Fruit fly (Drosophila melanogaster) whole organism, embryonic: Measurements from ENCODE around the gene drn.

Source experiments
- Asciz ChIP-seq: fragments of 200-800 bp; sonication (Bioruptor generic); optimal IDR thresholded peaks from 2 replicates; lab custom pipeline; 2017; ENCODE audit warnings: missing biosample characterization, mild to moderate bottlenecking, missing genetic modification characterization, missing genetic modification reagents
- B-H1 ChIP-seq: fragments of 200-800 bp; sonication (Bioruptor generic); IDR thresholded peaks from 3 replicates; pipeline ENCODE4 v1.3.6; 2022; ENCODE audit warnings: missing biosample characterization, missing genetic modification characterization
- CG10431 ChIP-seq: fragments of 200-800 bp; sonication (Bioruptor generic); optimal IDR thresholded peaks from 3 replicates; lab custom pipeline; 2018; ENCODE audit warnings: missing biosample characterization, mild to moderate bottlenecking, missing genetic modification characterization
- CG11398 ChIP-seq: fragments of 200-800 bp; sonication (Bioruptor generic); optimal IDR thresholded peaks from 2 replicates; lab custom pipeline; 2016; ENCODE audit warnings: missing biosample characterization, missing genetic modification characterization
- CG12236 ChIP-seq: fragments of 200-800 bp; sonication (Bioruptor generic); optimal IDR thresholded peaks from 2 replicates; lab custom pipeline; 2016; ENCODE audit warnings: missing biosample characterization, missing genetic modification characterization
- CG12299 ChIP-seq: fragments of 200-800 bp; sonication (Bioruptor generic); optimal IDR thresholded peaks from 2 replicates; lab custom pipeline; 2018; ENCODE audit warnings: missing biosample characterization, mild to moderate bottlenecking, missing genetic modification characterization
- CG1233 ChIP-seq: fragments of 200-800 bp; sonication (Bioruptor generic); optimal IDR thresholded peaks from 4 replicates; lab custom pipeline; 2018; ENCODE audit warnings: missing biosample characterization, mild to moderate bottlenecking, missing genetic modification characterization
- CG12769 ChIP-seq: fragments of 200-800 bp; sonication (Bioruptor generic); optimal IDR thresholded peaks from 2 replicates; lab custom pipeline; 2019; ENCODE audit warnings: missing biosample characterization, mild to moderate bottlenecking, missing genetic modification characterization, moderate library complexity
- CG15269 ChIP-seq: fragments of 200-800 bp; sonication (Bioruptor generic); optimal IDR thresholded peaks from 2 replicates; lab custom pipeline; 2018; ENCODE audit warnings: missing biosample characterization, mild to moderate bottlenecking, missing genetic modification characterization, moderate library complexity
- CG1602 ChIP-seq: fragments of 200-800 bp; sonication (Bioruptor generic); optimal IDR thresholded peaks from 3 replicates; lab custom pipeline; 2016; ENCODE audit warnings: missing biosample characterization, missing genetic modification characterization
- CG17802 ChIP-seq: fragments of 200-800 bp; sonication (Bioruptor generic); optimal IDR thresholded peaks from 2 replicates; lab custom pipeline; 2018; ENCODE audit warnings: missing biosample characterization, mild to moderate bottlenecking, missing genetic modification characterization, moderate library complexity
- CG17829 ChIP-seq: fragments of 200-800 bp; optimal IDR thresholded peaks from 2 replicates; lab custom pipeline; 2019; ENCODE audit warnings: missing biosample characterization, mild to moderate bottlenecking, missing genetic modification characterization, moderate library complexity
- CG18262 ChIP-seq: fragments of 200-800 bp; optimal IDR thresholded peaks from 3 replicates; lab custom pipeline; 2019; ENCODE audit warnings: missing biosample characterization, mild to moderate bottlenecking, missing genetic modification characterization, moderate library complexity
- CG18476 ChIP-seq: fragments of 200-800 bp; sonication (Bioruptor generic); optimal IDR thresholded peaks from 2 replicates; lab custom pipeline; 2016; ENCODE audit warnings: missing biosample characterization, mild to moderate bottlenecking, missing genetic modification characterization
- CG2129 ChIP-seq: fragments of 200-800 bp; sonication (Bioruptor generic); IDR thresholded peaks from 2 replicates; pipeline ENCODE4 v1.3.6; 2022; ENCODE audit warnings: missing biosample characterization, missing genetic modification characterization; ENCODE audit not compliant: partially characterized antibody
- CG2678 ChIP-seq: fragments of 200-800 bp; sonication (Bioruptor generic); optimal IDR thresholded peaks from 3 replicates; lab custom pipeline; 2019; ENCODE audit warnings: missing biosample characterization, mild to moderate bottlenecking, missing genetic modification characterization, moderate library complexity
- CG30403 ChIP-seq: fragments of 200-800 bp; sonication (Bioruptor generic); optimal IDR thresholded peaks from 3 replicates; lab custom pipeline; 2016; ENCODE audit warnings: missing biosample characterization, missing genetic modification characterization
- CG30431 ChIP-seq: fragments of 200-800 bp; sonication (Bioruptor generic); optimal IDR thresholded peaks from 2 replicates; lab custom pipeline; 2017; ENCODE audit warnings: missing biosample characterization, missing genetic modification characterization
- CG33557 ChIP-seq: fragments of 200-800 bp; sonication (Bioruptor generic); optimal IDR thresholded peaks from 2 replicates; lab custom pipeline; 2019; ENCODE audit warnings: missing biosample characterization, mild to moderate bottlenecking, missing genetic modification characterization, moderate library complexity
- CG4282 ChIP-seq: fragments of 200-800 bp; sonication (Bioruptor generic); optimal IDR thresholded peaks from 2 replicates; lab custom pipeline; 2016; ENCODE audit warnings: missing biosample characterization, missing genetic modification characterization
- CG4404 ChIP-seq: fragments of 200-800 bp; sonication (Bioruptor generic); IDR thresholded peaks from 2 replicates; pipeline ENCODE4 v1.3.6; 2022; ENCODE audit warnings: missing biosample characterization, missing genetic modification characterization
- CG4617 ChIP-seq: fragments of 200-800 bp; sonication (Bioruptor generic); optimal IDR thresholded peaks from 3 replicates; lab custom pipeline; 2016; ENCODE audit warnings: missing biosample characterization, missing genetic modification characterization, borderline replicate concordance
- CG5953 ChIP-seq: fragments of 200-800 bp; sonication (Bioruptor generic); IDR thresholded peaks from 2 replicates; pipeline ENCODE4 v1.3.6; 2022; ENCODE audit warnings: missing biosample characterization, missing genetic modification characterization
- CG9817 ChIP-seq: fragments of 200-800 bp; sonication (Bioruptor generic); optimal IDR thresholded peaks from 2 replicates; lab custom pipeline; 2018; ENCODE audit warnings: missing biosample characterization, mild to moderate bottlenecking, missing genetic modification characterization, moderate library complexity
- D19B ChIP-seq: fragments of 200-800 bp; sonication (Bioruptor generic); optimal IDR thresholded peaks from 2 replicates; lab custom pipeline; 2017; ENCODE audit warnings: missing biosample characterization, mild to moderate bottlenecking, missing genetic modification characterization
- Dfd ChIP-seq, 2 experiments: fragments of >200 bp; optimal IDR thresholded peaks; 2 replicates each; lab custom pipeline; 2017; ENCODE audit warnings: missing biosample characterization in 2 of 2, missing genetic modification characterization in 2 of 2
- Doc3 ChIP-seq: fragments of 200-800 bp; sonication (Bioruptor generic); IDR thresholded peaks from 3 replicates; pipeline ENCODE4 v1.3.6; 2022; ENCODE audit warnings: missing biosample characterization, missing genetic modification characterization; ENCODE audit not compliant: partially characterized antibody
- E2f2 ChIP-seq: fragments of 200-800 bp; sonication (Bioruptor generic); IDR thresholded peaks from 2 replicates; pipeline ENCODE4 v1.3.6; 2022; ENCODE audit warnings: missing biosample characterization, missing genetic modification characterization
- Hr51 ChIP-seq, 2 experiments: fragments of 200-800 bp; sonication (Bioruptor generic); optimal IDR thresholded peaks; 2 replicates in 1 of 2; 3 replicates in 1 of 2; lab custom pipeline; 2016 to 2018; ENCODE audit warnings: missing biosample characterization in 2 of 2, missing genetic modification characterization in 2 of 2, mild to moderate bottlenecking in 1 of 2, moderate library complexity in 1 of 2
- Lim3 ChIP-seq: fragments of 200-800 bp; sonication (Bioruptor generic); IDR thresholded peaks from 2 replicates; pipeline ENCODE4 v1.3.6; 2022; ENCODE audit warnings: missing biosample characterization, missing genetic modification characterization
- NC2β ChIP-seq: fragments of 200-800 bp; sonication (Bioruptor generic); optimal IDR thresholded peaks from 2 replicates; lab custom pipeline; 2016; ENCODE audit warnings: missing biosample characterization, missing genetic modification characterization
- Ravus ChIP-seq: fragments of 200-800 bp; sonication (Bioruptor generic); IDR thresholded peaks from 2 replicates; pipeline ENCODE4 v1.3.6; 2022; ENCODE audit warnings: missing biosample characterization, missing genetic modification characterization
- Rfx ChIP-seq: fragments of 200-800 bp; sonication (Bioruptor generic); IDR thresholded peaks from 2 replicates; pipeline ENCODE4 v1.3.6; 2022; ENCODE audit warnings: missing biosample characterization, missing genetic modification characterization
- Tbp ChIP-seq: fragments of >200 bp; optimal IDR thresholded peaks from 2 replicates; lab custom pipeline; 2018; ENCODE audit warnings: missing biosample characterization, missing genetic modification characterization
- Xrp1 ChIP-seq: fragments of 200-800 bp; sonication (Bioruptor generic); IDR thresholded peaks from 2 replicates; pipeline ENCODE4 v1.3.6; 2022; ENCODE audit warnings: missing biosample characterization, missing genetic modification characterization
- ato ChIP-seq: fragments of 200-800 bp; sonication (Bioruptor generic); IDR thresholded peaks from 2 replicates; pipeline ENCODE4 v1.3.6; 2022; ENCODE audit warnings: missing biosample characterization, missing genetic modification characterization; ENCODE audit not compliant: partially characterized antibody
- bsh ChIP-seq, 2 experiments: fragments of 200-800 bp; sonication (Bioruptor generic); optimal IDR thresholded peaks; 2 replicates each; lab custom pipeline; 2017 to 2018; ENCODE audit warnings: mild to moderate bottlenecking in 2 of 2, missing biosample characterization in 2 of 2, missing genetic modification characterization in 2 of 2, moderate library complexity in 1 of 2
- chif ChIP-seq, 2 experiments: fragments of 200-800 bp; sonication (Bioruptor generic); optimal IDR thresholded peaks; 3 replicates each; lab custom pipeline; 2016; ENCODE audit warnings: missing biosample characterization in 2 of 2, missing genetic modification characterization in 2 of 2
- ftz-f1 ChIP-seq: fragments of 200-800 bp; sonication (Bioruptor generic); optimal IDR thresholded peaks from 2 replicates; lab custom pipeline; 2016; ENCODE audit warnings: missing biosample characterization, missing genetic modification characterization
- gfzf ChIP-seq: fragments of 200-800 bp; sonication (Bioruptor generic); optimal IDR thresholded peaks from 2 replicates; lab custom pipeline; 2016; ENCODE audit warnings: missing biosample characterization, mild to moderate bottlenecking, missing genetic modification characterization, moderate library complexity
- knrl ChIP-seq: fragments of 200-800 bp; sonication (Bioruptor generic); IDR thresholded peaks from 3 replicates; pipeline ENCODE4 v1.3.6; 2022; ENCODE audit warnings: missing biosample characterization, missing genetic modification characterization; ENCODE audit not compliant: partially characterized antibody
- nau ChIP-seq: fragments of 200-800 bp; sonication (Bioruptor generic); optimal IDR thresholded peaks from 3 replicates; lab custom pipeline; 2017; ENCODE audit warnings: missing biosample characterization, mild to moderate bottlenecking, missing genetic modification characterization, missing genetic modification reagents
- pros ChIP-seq: fragments of 200-800 bp; sonication (Bioruptor generic); optimal IDR thresholded peaks from 3 replicates; lab custom pipeline; 2019; ENCODE audit warnings: missing biosample characterization, mild to moderate bottlenecking, missing genetic modification characterization, moderate library complexity
- run ChIP-seq: fragments of 200-800 bp; sonication (Bioruptor generic); optimal IDR thresholded peaks from 3 replicates; lab custom pipeline; 2018; ENCODE audit warnings: missing biosample characterization, mild to moderate bottlenecking, missing genetic modification characterization
- sqz ChIP-seq: fragments of 200-800 bp; sonication (Bioruptor generic); optimal IDR thresholded peaks from 3 replicates; lab custom pipeline; 2018; ENCODE audit warnings: missing biosample characterization, mild to moderate bottlenecking, missing genetic modification characterization
- stwl ChIP-seq: fragments of 200-800 bp; sonication (Bioruptor generic); optimal IDR thresholded peaks from 3 replicates; lab custom pipeline; 2018; ENCODE audit warnings: missing biosample characterization, mild to moderate bottlenecking, missing genetic modification characterization, moderate library complexity
- tap ChIP-seq: fragments of 200-800 bp; optimal IDR thresholded peaks from 3 replicates; lab custom pipeline; 2019; ENCODE audit warnings: missing biosample characterization, mild to moderate bottlenecking, missing genetic modification characterization, moderate library complexity
- zf30C ChIP-seq: fragments of 200-800 bp; sonication (Bioruptor generic); optimal IDR thresholded peaks from 3 replicates; lab custom pipeline; 2018; ENCODE audit warnings: missing biosample characterization, mild to moderate bottlenecking, missing genetic modification characterization
- zfh1 ChIP-seq: fragments of 200-800 bp; sonication (Bioruptor generic); IDR thresholded peaks from 3 replicates; pipeline ENCODE4 v1.3.6; 2022; ENCODE audit warnings: missing biosample characterization, missing genetic modification characterization

The drn gene

dm6 chr3R:9378644-9379411 lies 38.8 kb downstream of the drn start (continued):
- TF ChIP-seq stwl (tag; lab: Kevin White, UChicago) (no peak), zfh1 (peak; percentile 42; the same call in 1 of the 3 replicates), Tbp (no peak), CG17829 (peak; percentile 85), Doc3 (GFP tag; lab: Robert Waterston, UW) (no peak), CG9817 (tag; lab: Kevin White, UChicago) (no peak), CG12299 (no peak), CG4617 (GFP tag; lab: Kevin White, UChicago) (no peak), CG18476 (GFP tag; lab: Kevin White, UChicago) (peak; percentile 7), run (tag; lab: Kevin White, UChicago) (no peak), Hr51 (GFP tag; optimal IDR thresholded peaks at IDR 0.05; lab: Kevin White, UChicago) (peak in 1 of 2 experiments; percentile 10), pros (peak; percentile 23), Dfd (GFP tag; optimal IDR thresholded peaks at IDR 0.05; lab: Kevin White, UChicago) (no peak), CG2678 (tag; lab: Kevin White, UChicago) (peak; percentile 66), B-H1 (GFP tag; lab: Robert Waterston, UW) (no peak), ato (no peak), NC2β (GFP tag; lab: Kevin White, UChicago) (no peak), CG18262 (tag; lab: Kevin White, UChicago) (peak; percentile 91), CG4404 (peak; percentile 80), CG4282 (no peak), CG11398 (GFP tag; lab: Kevin White, UChicago) (no peak), knrl (no peak), E2f2 (GFP tag; lab: Robert Waterston, UW) (no peak), CG5953 (GFP tag; lab: Robert Waterston, UW) (no peak), CG1233 (GFP tag; lab: Kevin White, UChicago) (peak; percentile 43), CG17802 (tag; lab: Kevin White, UChicago) (peak; percentile 24), CG33557 (peak; percentile 85), gfzf (GFP tag; lab: Kevin White, UChicago) (no peak), CG10431 (GFP tag; lab: Kevin White, UChicago) (peak; percentile 30), tap (tag; lab: Kevin White, UChicago) (peak; percentile 8), zf30C (GFP tag; lab: Kevin White, UChicago) (peak; percentile 95), CG30403 (peak; percentile 51), Lim3 (GFP tag; lab: Robert Waterston, UW) (no peak), CG30431 (GFP tag; lab: Kevin White, UChicago) (peak; percentile 44), Rfx (GFP tag; lab: Robert Waterston, UW) (no peak), CG12769 (tag; lab: Kevin White, UChicago) (no peak), ftz-f1 (GFP tag; lab: Kevin White, UChicago) (no peak), Xrp1 (GFP tag; lab: Robert Waterston, UW) (peak; percentile 91), chif (GFP tag; optimal IDR thresholded peaks at IDR 0.05; lab: Kevin White, UChicago) (no peak), CG2129 (GFP tag; lab: Robert Waterston, UW) (no peak), CG1602 (GFP tag; lab: Kevin White, UChicago) (peak; percentile 23), D19B (no peak), sqz (GFP tag; lab: Kevin White, UChicago) (peak; percentile 68), nau (no peak), CG15269 (tag; lab: Kevin White, UChicago) (peak; percentile 14), bsh (GFP tag; optimal IDR thresholded peaks at IDR 0.05; lab: Kevin White, UChicago) (peak; percentile 65 to 74), Ravus (GFP tag; lab: Robert Waterston, UW) (no peak), Asciz (GFP tag; lab: Kevin White, UChicago) (no peak), CG12236 (GFP tag; lab: Kevin White, UChicago) (no peak)
